Fruit fly (Drosophila melanogaster) whole organism, pupa: ENCODE measurements around the gene CG45105.
A peak's percentile ranks its signal among the peaks of the same experiment; 100 is the strongest.
"Not testable (repeated sequence)": the region's sequence is repeated elsewhere in the genome, so short reads cannot be mapped to it uniquely, and the experiment has no call there.

Source experiments
- CG10348 ChIP-seq: fragments of 200-800 bp; sonication (Bioruptor generic); IDR thresholded peaks from 2 replicates; pipeline ENCODE4 v1.3.6; 2022; ENCODE audit warnings: missing biosample characterization, missing genetic modification characterization
- CG12605 ChIP-seq: fragments of 200-800 bp; sonication (Bioruptor generic); IDR thresholded peaks from 2 replicates; pipeline ENCODE4 v1.3.6; 2022; ENCODE audit warnings: missing biosample characterization, missing genetic modification characterization
- CG13204 ChIP-seq: fragments of 200-800 bp; sonication (Bioruptor generic); optimal IDR thresholded peaks from 2 replicates; lab custom pipeline; 2018; ENCODE audit warnings: missing biosample characterization, mild to moderate bottlenecking, missing genetic modification characterization, moderate library complexity
- CG14655 ChIP-seq: fragments of 200-800 bp; sonication (Bioruptor generic); optimal IDR thresholded peaks from 3 replicates; lab custom pipeline; 2017; ENCODE audit warnings: mild to moderate bottlenecking, missing biosample characterization, missing genetic modification reagents, missing genetic modification characterization
- CG15710 ChIP-seq: fragments of 200-800 bp; sonication (Bioruptor generic); optimal IDR thresholded peaks from 2 replicates; lab custom pipeline; 2018; ENCODE audit warnings: missing biosample characterization, mild to moderate bottlenecking, missing genetic modification characterization, moderate library complexity
- CG17806 ChIP-seq: fragments of 200-800 bp; sonication (Bioruptor generic); optimal IDR thresholded peaks from 2 replicates; lab custom pipeline; 2018; ENCODE audit warnings: missing biosample characterization, mild to moderate bottlenecking, missing genetic modification characterization, moderate library complexity
- CG32121 ChIP-seq: fragments of 200-800 bp; sonication (Bioruptor generic); IDR thresholded peaks from 2 replicates; pipeline ENCODE4 v1.3.6; 2022; ENCODE audit warnings: missing biosample characterization, missing genetic modification characterization
- CG34367 ChIP-seq: fragments of 200-800 bp; sonication (Bioruptor generic); optimal IDR thresholded peaks from 2 replicates; lab custom pipeline; 2018; ENCODE audit warnings: missing biosample characterization, mild to moderate bottlenecking, missing genetic modification characterization
- CG4496 ChIP-seq: fragments of 200-800 bp; sonication (Bioruptor generic); IDR thresholded peaks from 3 replicates; pipeline ENCODE4 v1.3.6; 2022; ENCODE audit warnings: missing biosample characterization, missing genetic modification characterization
- CG8159 ChIP-seq: fragments of 200-800 bp; sonication (Bioruptor generic); optimal IDR thresholded peaks from 3 replicates; lab custom pipeline; 2018; ENCODE audit warnings: missing biosample characterization, mild to moderate bottlenecking, missing genetic modification characterization, moderate library complexity
- CG8301 ChIP-seq: fragments of 200-800 bp; sonication (Bioruptor generic); optimal IDR thresholded peaks from 2 replicates; lab custom pipeline; 2018; ENCODE audit warnings: missing biosample characterization, mild to moderate bottlenecking, missing genetic modification characterization
- CG9948 ChIP-seq: fragments of 200-800 bp; sonication (Bioruptor generic); optimal IDR thresholded peaks from 2 replicates; lab custom pipeline; 2018; ENCODE audit warnings: missing biosample characterization, mild to moderate bottlenecking, missing genetic modification characterization, moderate library complexity
- D1 ChIP-seq: fragments of 200-800 bp; sonication (Bioruptor generic); optimal IDR thresholded peaks from 2 replicates; lab custom pipeline; 2018; ENCODE audit warnings: missing biosample characterization, mild to moderate bottlenecking, missing genetic modification characterization, moderate library complexity
- EcR ChIP-seq: fragments of 200-800 bp; sonication (Bioruptor generic); optimal IDR thresholded peaks from 3 replicates; lab custom pipeline; 2019; ENCODE audit warnings: missing biosample characterization, missing genetic modification characterization, mild to moderate bottlenecking, moderate library complexity, missing genetic modification reagents
- Ets98B ChIP-seq: fragments of 200-800 bp; sonication (Bioruptor generic); IDR thresholded peaks from 2 replicates; pipeline ENCODE4 v1.3.6; 2022; ENCODE audit warnings: missing biosample characterization, missing genetic modification characterization
- Pif1A ChIP-seq: fragments of 200-800 bp; sonication (Bioruptor generic); optimal IDR thresholded peaks from 3 replicates; lab custom pipeline; 2016; ENCODE audit warnings: missing biosample characterization, missing genetic modification characterization
- Pif1B ChIP-seq: fragments of 200-800 bp; sonication (Bioruptor generic); optimal IDR thresholded peaks from 3 replicates; lab custom pipeline; 2016; ENCODE audit warnings: missing biosample characterization, missing genetic modification characterization
- Snoo ChIP-seq: fragments of 200-800 bp; sonication (Bioruptor generic); optimal IDR thresholded peaks from 3 replicates; lab custom pipeline; 2017; ENCODE audit warnings: missing biosample characterization, mild to moderate bottlenecking, missing genetic modification characterization, inconsistent platforms
- fd96Ca ChIP-seq: fragments of 200-800 bp; sonication (Bioruptor generic); IDR thresholded peaks from 3 replicates; pipeline ENCODE4 v1.3.6; 2022; ENCODE audit warnings: missing biosample characterization, missing genetic modification characterization
- gl ChIP-seq: fragments of 200-800 bp; sonication (Bioruptor generic); optimal IDR thresholded peaks from 2 replicates; lab custom pipeline; 2018; ENCODE audit warnings: missing biosample characterization, mild to moderate bottlenecking, missing genetic modification characterization
- rn ChIP-seq: fragments of 200-800 bp; sonication (Bioruptor generic); IDR thresholded peaks from 2 replicates; pipeline ENCODE4 v1.3.6; 2022; ENCODE audit warnings: missing biosample characterization, missing genetic modification characterization

The CG45105 gene

dm6 chr3R:15919367-15920228 lies 1.8 kb upstream of the CG45105 start:
- TF ChIP-seq D1 = peak; percentile 90
- TF ChIP-seq Ets98B = peak; percentile 95
- TF ChIP-seq CG8159 (tag; lab: Kevin White, UChicago) = peak; percentile 94
- TF ChIP-seq gl (tag; lab: Kevin White, UChicago) = peak; percentile 89
- peak; percentile 96 for TF ChIP-seq Pif1A
- TF ChIP-seq fd96Ca = peak; percentile 97
- peak; percentile 98 for TF ChIP-seq Pif1B
- TF ChIP-seq rn (GFP tag; lab: Robert Waterston, UW) = peak; percentile 96
- peak; percentile 95 for TF ChIP-seq CG9948
- peak; percentile 97 for TF ChIP-seq CG14655 (GFP tag; lab: Kevin White, UChicago)
- peak; percentile 92 for TF ChIP-seq CG32121 (GFP tag; lab: Robert Waterston, UW)
- TF ChIP-seq CG4496 (GFP tag; lab: Robert Waterston, UW) = peak; percentile 97
- peak; percentile 97 for TF ChIP-seq CG8301 (tag; lab: Kevin White, UChicago)
- peak; percentile 75 for TF ChIP-seq CG10348
- TF ChIP-seq Snoo (tag; lab: Kevin White, UChicago) = peak; percentile 96
- peak; percentile 95 for TF ChIP-seq CG12605 (GFP tag; lab: Robert Waterston, UW)
- peak; percentile 98 for TF ChIP-seq CG13204
- peak; percentile 69 for TF ChIP-seq EcR (GFP tag; lab: Kevin White, UChicago)
- TF ChIP-seq CG15710 = peak; percentile 93
- peak; percentile 96 for TF ChIP-seq CG17806 (tag; lab: Kevin White, UChicago)
- TF ChIP-seq CG34367 (tag; lab: Kevin White, UChicago) = peak; percentile 97

dm6 chr3R:15913231-15913630 lies 4.6 kb downstream of the CG45105 start:
- TF ChIP-seq Snoo (tag; lab: Kevin White, UChicago) = no peak
- no peak for TF ChIP-seq CG9948
- no peak for TF ChIP-seq CG8159 (tag; lab: Kevin White, UChicago)
- TF ChIP-seq CG32121 (GFP tag; lab: Robert Waterston, UW) = no peak
- TF ChIP-seq CG15710 = no peak
- TF ChIP-seq EcR (GFP tag; lab: Kevin White, UChicago) = no peak
- no peak for TF ChIP-seq CG14655 (GFP tag; lab: Kevin White, UChicago)
- TF ChIP-seq CG17806 (tag; lab: Kevin White, UChicago) = no peak
- TF ChIP-seq rn (GFP tag; lab: Robert Waterston, UW) = no peak
- TF ChIP-seq Ets98B = no peak
- TF ChIP-seq, all 21 proteins: peak for 0

dm6 chr3R:15908098-15908497 lies 9.7 kb downstream of the CG45105 start, which contains the start of gene EndoU:
EndoU (plus strand) TSS chr3R:15908398.
- TF ChIP-seq CG17806 (tag; lab: Kevin White, UChicago); Pif1B; CG12605 (GFP tag; lab: Robert Waterston, UW): not testable (repeated sequence)

dm6 chr3R:15904543-15904942 lies 13.3 kb downstream of the CG45105 start, which contains the start of gene glob1:
glob1 (minus strand) TSS chr3R:15904643.
- TF ChIP-seq CG32121 (GFP tag; lab: Robert Waterston, UW); Pif1A; Ets98B: not testable (repeated sequence)
- TF ChIP-seq, all 21 proteins: peak for 0; not testable (repeated sequence) for 21

dm6 chr3R:15901097-15901709 lies 16.6 kb downstream of the CG45105 start:
- TF ChIP-seq rn (GFP tag; lab: Robert Waterston, UW) (0 out of 2 replicates have a peak, but pooled peaks have one; percentile 36), CG12605 (GFP tag; lab: Robert Waterston, UW) (peak; percentile 89), Ets98B (peak; percentile 92), CG32121 (GFP tag; lab: Robert Waterston, UW) (peak; percentile 86), CG4496 (GFP tag; lab: Robert Waterston, UW) (peak; percentile 91), fd96Ca (peak; percentile 95), CG10348 (peak; percentile 62; the same call in 1 of the 2 replicates)

- TF ChIP-seq CG14655 (GFP tag; lab: Kevin White, UChicago) = peak; percentile 63
- TF ChIP-seq Pif1A = peak; percentile 70
- no peak for TF ChIP-seq rn (GFP tag; lab: Robert Waterston, UW)
- peak; percentile 42 for TF ChIP-seq Snoo (tag; lab: Kevin White, UChicago)
- TF ChIP-seq CG8159 (tag; lab: Kevin White, UChicago) = peak; percentile 77
- TF ChIP-seq CG34367 (tag; lab: Kevin White, UChicago) = peak; percentile 74
- no peak for TF ChIP-seq CG13204
- peak; percentile 54 for TF ChIP-seq gl (tag; lab: Kevin White, UChicago)
- TF ChIP-seq EcR (GFP tag; lab: Kevin White, UChicago) = no peak
- peak; percentile 73 for TF ChIP-seq CG17806 (tag; lab: Kevin White, UChicago)
- TF ChIP-seq CG12605 (GFP tag; lab: Robert Waterston, UW) = peak; percentile 57; the same call in 1 of the 2 replicates
- no peak for TF ChIP-seq D1
- peak; percentile 62 for TF ChIP-seq CG8301 (tag; lab: Kevin White, UChicago)
- TF ChIP-seq CG10348 = no peak
- TF ChIP-seq Ets98B = peak; percentile 51; the same call in 1 of the 2 replicates
- TF ChIP-seq CG4496 (GFP tag; lab: Robert Waterston, UW) = peak; percentile 61; the same call in 1 of the 3 replicates
- no peak for TF ChIP-seq CG32121 (GFP tag; lab: Robert Waterston, UW)
- peak; percentile 78 for TF ChIP-seq CG15710
- TF ChIP-seq Pif1B = peak; percentile 64
- TF ChIP-seq fd96Ca = peak; percentile 69
- peak; percentile 77 for TF ChIP-seq CG9948
Measured at dm6 chr3R:15899650-15900049, 18.2 kb downstream of the CG45105 start.
